Worm (Caenorhabditis elegans): ENCODE data around the gene F18E2.15.

F18E2.15 gene

DNA sequence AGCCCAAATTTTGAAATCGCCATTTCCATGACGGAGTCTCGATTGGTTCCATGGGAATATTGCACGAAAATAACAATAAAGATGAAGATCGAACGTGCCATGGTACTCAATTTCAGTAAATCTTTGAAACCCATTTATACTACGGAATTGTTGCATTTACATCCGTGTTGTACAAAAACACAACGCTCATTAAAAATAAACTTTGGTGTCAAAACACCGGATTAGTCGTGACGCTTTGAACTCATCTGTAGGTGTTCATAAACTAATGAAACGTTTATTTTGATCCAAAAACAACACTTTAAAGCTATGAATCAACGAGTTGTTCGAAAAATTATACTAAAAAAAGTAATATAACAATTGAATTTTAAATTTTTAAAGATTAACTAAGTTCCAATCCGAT lies 46.7 kb downstream of the F18E2.15 start, which contains the start of gene R11D1.4:
R11D1.4 (minus strand) TSS at position 101 of the 400 bp plus-strand sequence.
- TF ChIP-seq dao-5 (tag; optimal IDR thresholded peaks at IDR 0.05) (no peak), him-1 (tag; optimal IDR thresholded peaks at IDR 0.05) (no peak), W03F9.2 (tag; optimal IDR thresholded peaks at IDR 0.05) (no peak)

DNA sequence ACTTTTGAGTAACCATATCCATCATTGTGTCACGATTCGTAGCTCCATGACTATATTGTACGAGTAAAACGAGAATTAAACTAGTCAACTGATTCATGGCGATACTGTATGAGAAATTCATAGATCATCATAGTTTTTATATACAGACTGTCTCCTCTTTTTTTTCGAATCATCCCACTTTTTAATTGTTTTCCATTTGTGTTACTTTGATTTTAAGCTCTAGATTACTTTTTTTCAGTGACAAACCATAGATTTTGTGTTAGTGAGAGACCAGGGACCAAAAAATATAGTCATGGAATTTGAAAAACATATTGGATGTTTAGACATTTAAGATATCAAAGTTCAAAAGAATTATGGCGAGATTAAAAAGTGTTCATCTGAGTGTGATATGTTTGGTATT lies 48.8 kb downstream of the F18E2.15 start, which contains the start of gene R11D1.3:
R11D1.3 (minus strand) TSS at position 101 of the 400 bp plus-strand sequence.
- TF ChIP-seq him-1 (tag; optimal IDR thresholded peaks at IDR 0.05) (no peak), W03F9.2 (tag; optimal IDR thresholded peaks at IDR 0.05) (no peak), dao-5 (tag; optimal IDR thresholded peaks at IDR 0.05) (no peak)

Measured in whole organism, L4/young adult.